Worm (Caenorhabditis elegans) whole organism, L4 larva: ENCODE results near the gene mrps-18C.

ENCODE experiments used
- F10B5.3 ChIP-seq: sonication (generic microtip); optimal IDR thresholded peaks from 2 replicates; lab custom pipeline; 2016; ENCODE audit warnings: mild to moderate bottlenecking, missing genetic modification characterization, missing compliant biosample characterization
- F26F4.8 ChIP-seq: fragments of 200-800 bp; sonication (Bioruptor generic); conservative IDR thresholded peaks from 2 replicates; pipeline ENCODE4 v1.3.6; 2022; ENCODE audit warnings: missing genetic modification characterization, missing compliant biosample characterization
- F37D6.2 ChIP-seq: sonication (generic microtip); optimal IDR thresholded peaks from 2 replicates; lab custom pipeline; 2016; ENCODE audit warnings: mild to moderate bottlenecking, missing genetic modification characterization, missing compliant biosample characterization
- F49E8.2 ChIP-seq: sonication (generic microtip); optimal IDR thresholded peaks from 2 replicates; lab custom pipeline; 2016; ENCODE audit warnings: missing compliant biosample characterization, mild to moderate bottlenecking, missing genetic modification characterization, borderline replicate concordance
- T20F7.1 ChIP-seq: fragments of 200-800 bp; sonication (Bioruptor generic); optimal IDR thresholded peaks from 2 replicates; lab custom pipeline; 2018; ENCODE audit warnings: mild to moderate bottlenecking, missing genetic modification characterization, missing compliant biosample characterization
- T26A8.4 ChIP-seq: fragments of 200-800 bp; sonication (Bioruptor generic); IDR thresholded peaks from 2 replicates; pipeline ENCODE4 v1.3.6; 2022; ENCODE audit warnings: missing genetic modification characterization, missing compliant biosample characterization
- Y105C5A.15 ChIP-seq: fragments of 200-800 bp; sonication (Bioruptor generic); IDR thresholded peaks from 2 replicates; pipeline ENCODE4 v1.3.6; 2022; ENCODE audit warnings: missing genetic modification characterization, missing compliant biosample characterization
- Y48G9A.11 ChIP-seq: fragments of 200-800 bp; sonication (Bioruptor generic); IDR thresholded peaks from 2 replicates; pipeline ENCODE4 v1.3.6; 2022; ENCODE audit warnings: missing genetic modification reagents, missing genetic modification characterization, missing compliant biosample characterization
- Y5F2A.4 ChIP-seq: fragments of 200-800 bp; sonication (Bioruptor generic); optimal IDR thresholded peaks from 2 replicates; lab custom pipeline; 2018; ENCODE audit warnings: mild to moderate bottlenecking, missing genetic modification characterization, missing compliant biosample characterization
- Y75B8A.6 ChIP-seq: fragments of 200-800 bp; sonication (Bioruptor generic); IDR thresholded peaks from 2 replicates; pipeline ENCODE4 v1.3.6; 2022; ENCODE audit warnings: missing genetic modification reagents, missing genetic modification characterization, missing compliant biosample characterization
- ZK337.2 ChIP-seq: fragments of 200-800 bp; sonication (Bioruptor generic); IDR thresholded peaks from 2 replicates; pipeline ENCODE4 v1.3.6; 2022; ENCODE audit warnings: missing genetic modification reagents, missing genetic modification characterization, missing compliant biosample characterization
- aly-2 ChIP-seq: sonication (generic microtip); optimal IDR thresholded peaks from 2 replicates; lab custom pipeline; 2018; ENCODE audit warnings: missing biosample characterization, missing genetic modification characterization
- ceh-20 ChIP-seq: fragments of 200-800 bp; sonication (Bioruptor generic); IDR thresholded peaks from 2 replicates; pipeline ENCODE4 v1.3.6; 2022; ENCODE audit warnings: missing genetic modification reagents, missing genetic modification characterization, missing compliant biosample characterization
- ceh-28 ChIP-seq: fragments of 150-350 bp; optimal IDR thresholded peaks from 2 replicates; lab custom pipeline; 2014; ENCODE audit warnings: missing biosample characterization, missing genetic modification reagents, missing genetic modification characterization
- ceh-32 ChIP-seq: sonication (generic microtip); optimal IDR thresholded peaks from 2 replicates; lab custom pipeline; 2016; ENCODE audit warnings: mild to moderate bottlenecking, missing genetic modification characterization, missing compliant biosample characterization; ENCODE audit not compliant: poor library complexity
- daf-12 ChIP-seq: fragments of 150-350 bp; optimal IDR thresholded peaks from 2 replicates; lab custom pipeline; 2014; ENCODE audit warnings: missing biosample characterization, missing genetic modification reagents, missing genetic modification characterization
- daf-16 ChIP-seq, 3 experiments: sonication (generic microtip); optimal IDR thresholded peaks; 2 replicates each; lab custom pipeline; 2016 to 2017; ENCODE audit warnings: missing genetic modification characterization in 3 of 3, missing genetic modification reagents in 3 of 3, mild to moderate bottlenecking in 2 of 3, missing compliant biosample characterization in 2 of 3, missing biosample characterization in 1 of 3, moderate library complexity in 1 of 3
- daf-19 ChIP-seq: fragments of 200-800 bp; sonication (Bioruptor generic); conservative IDR thresholded peaks from 2 replicates; pipeline ENCODE4 v1.3.6; 2022; ENCODE audit warnings: missing genetic modification characterization, missing compliant biosample characterization
- daf-8 ChIP-seq: fragments of 200-800 bp; sonication (Bioruptor generic); IDR thresholded peaks from 2 replicates; pipeline ENCODE4 v1.3.6; 2022; ENCODE audit warnings: missing genetic modification characterization, missing compliant biosample characterization
- dpl-1 ChIP-seq: fragments of 150-350 bp; optimal IDR thresholded peaks from 2 replicates; lab custom pipeline; 2014; ENCODE audit warnings: missing biosample characterization, missing genetic modification reagents, missing genetic modification characterization
- duxl-1 ChIP-seq: sonication (generic microtip); optimal IDR thresholded peaks from 2 replicates; lab custom pipeline; 2016; ENCODE audit warnings: mild to moderate bottlenecking, missing genetic modification characterization, moderate library complexity, missing compliant biosample characterization; ENCODE audit not compliant: poor library complexity
- fos-1 ChIP-seq: fragments of 150-350 bp; optimal IDR thresholded peaks from 2 replicates; lab custom pipeline; 2014; ENCODE audit warnings: missing biosample characterization, missing genetic modification characterization
- hlh-30 ChIP-seq: sonication (generic microtip); optimal IDR thresholded peaks from 2 replicates; lab custom pipeline; 2017; ENCODE audit warnings: antibody characterized with exemption, mild to moderate bottlenecking, missing genetic modification characterization, missing compliant biosample characterization; ENCODE audit not compliant: insufficient read depth
- lim-7 ChIP-seq: fragments of 200-800 bp; sonication (Bioruptor generic); IDR thresholded peaks from 2 replicates; pipeline ENCODE4 v1.3.6; 2022; ENCODE audit warnings: missing genetic modification characterization, missing compliant biosample characterization
- lin-1 ChIP-seq: fragments of 200-800 bp; sonication (Bioruptor generic); IDR thresholded peaks from 2 replicates; pipeline ENCODE4 v1.3.6; 2022; ENCODE audit warnings: missing genetic modification reagents, missing genetic modification characterization, missing compliant biosample characterization
- lin-29 ChIP-seq: fragments of 200-800 bp; sonication (Bioruptor generic); IDR thresholded peaks from 2 replicates; pipeline ENCODE4 v1.3.6; 2022; ENCODE audit warnings: missing genetic modification reagents, missing genetic modification characterization, missing compliant biosample characterization
- lir-3 ChIP-seq: sonication (generic microtip); optimal IDR thresholded peaks from 2 replicates; lab custom pipeline; 2016; ENCODE audit warnings: mild to moderate bottlenecking, missing genetic modification characterization, missing compliant biosample characterization
- madf-9 ChIP-seq: fragments of 200-800 bp; sonication (Bioruptor generic); conservative IDR thresholded peaks from 2 replicates; pipeline ENCODE4 v1.3.6; 2022; ENCODE audit warnings: missing genetic modification reagents, missing genetic modification characterization, missing compliant biosample characterization
- mdl-1 ChIP-seq, 2 experiments: fragments of 150-350 bp in 1 of 2; sonication (generic microtip) in 1 of 2; optimal IDR thresholded peaks; 2 replicates each; lab custom pipeline; 2014 to 2017; ENCODE audit warnings: missing biosample characterization in 2 of 2, missing genetic modification characterization in 2 of 2
- mes-2 ChIP-seq: sonication (generic microtip); optimal IDR thresholded peaks from 2 replicates; lab custom pipeline; 2016; ENCODE audit warnings: missing genotype, mild to moderate bottlenecking, missing genetic modification characterization, missing compliant biosample characterization; ENCODE audit not compliant: poor library complexity, severe bottlenecking
- mxl-2 ChIP-seq: fragments of 200-800 bp; sonication (Bioruptor generic); conservative IDR thresholded peaks from 2 replicates; pipeline ENCODE4 v1.3.6; 2022; ENCODE audit warnings: missing genetic modification reagents, missing genetic modification characterization, missing compliant biosample characterization
- nhr-10 ChIP-seq: fragments of 150-350 bp; optimal IDR thresholded peaks from 2 replicates; lab custom pipeline; 2014; ENCODE audit warnings: missing biosample characterization, missing genetic modification characterization
- nhr-11 ChIP-seq: fragments of 150-350 bp; optimal IDR thresholded peaks from 2 replicates; lab custom pipeline; 2014; ENCODE audit warnings: missing biosample characterization, missing genetic modification characterization
- nhr-237 ChIP-seq: sonication (generic microtip); optimal IDR thresholded peaks from 2 replicates; lab custom pipeline; 2017; ENCODE audit warnings: missing biosample characterization, missing genetic modification characterization
- nhr-25 ChIP-seq: sonication (generic microtip); optimal IDR thresholded peaks from 2 replicates; lab custom pipeline; 2017; ENCODE audit warnings: missing genetic modification characterization, mild to moderate bottlenecking, missing compliant biosample characterization, antibody characterized with exemption, moderate library complexity, borderline replicate concordance; ENCODE audit not compliant: insufficient read depth
- nhr-41 ChIP-seq: fragments of 200-800 bp; sonication (Bioruptor generic); IDR thresholded peaks from 2 replicates; pipeline ENCODE4 v1.3.6; 2022; ENCODE audit warnings: missing genetic modification reagents, missing genetic modification characterization, missing compliant biosample characterization
- nhr-6 ChIP-seq: fragments of 150-350 bp; optimal IDR thresholded peaks from 2 replicates; lab custom pipeline; 2014; ENCODE audit warnings: missing biosample characterization, missing genetic modification characterization
- nhr-77 ChIP-seq: fragments of 150-350 bp; optimal IDR thresholded peaks from 2 replicates; lab custom pipeline; 2014; ENCODE audit warnings: missing biosample characterization, missing genetic modification characterization
- pha-4 ChIP-seq, 2 experiments: fragments of 150-350 bp in 1 of 2; fragments of 200-800 bp in 1 of 2; sonication (Bioruptor generic) in 1 of 2; IDR thresholded peaks in 1 of 2; optimal IDR thresholded peaks in 1 of 2; 2 replicates each; pipeline versions ENCODE4 v1.3.6 to Lab custom; 2014 to 2022; ENCODE audit warnings: missing genetic modification characterization in 2 of 2, missing genetic modification reagents in 2 of 2, missing biosample characterization in 1 of 2, missing compliant biosample characterization in 1 of 2
- php-3 ChIP-seq: fragments of 200-800 bp; sonication (Bioruptor generic); IDR thresholded peaks from 2 replicates; pipeline ENCODE4 v1.3.6; 2022; ENCODE audit warnings: missing genetic modification reagents, missing genetic modification characterization, missing compliant biosample characterization
- rbr-2 ChIP-seq: sonication (generic microtip); optimal IDR thresholded peaks from 2 replicates; lab custom pipeline; 2016; ENCODE audit warnings: missing genotype, missing genetic modification characterization, missing compliant biosample characterization
- saeg-2 ChIP-seq: fragments of 200-800 bp; sonication (Bioruptor generic); IDR thresholded peaks from 2 replicates; pipeline ENCODE4 v1.3.6; 2022; ENCODE audit warnings: missing genetic modification reagents, missing genetic modification characterization, missing compliant biosample characterization
- sdz-12 ChIP-seq: fragments of 200-800 bp; sonication (Bioruptor generic); optimal IDR thresholded peaks from 2 replicates; lab custom pipeline; 2018; ENCODE audit warnings: mild to moderate bottlenecking, missing genetic modification characterization, missing compliant biosample characterization
- skn-1 ChIP-seq: fragments of 150-350 bp; optimal IDR thresholded peaks from 2 replicates; lab custom pipeline; 2014; ENCODE audit warnings: missing biosample characterization, missing genetic modification characterization
- spr-1 ChIP-seq: sonication (generic microtip); optimal IDR thresholded peaks from 2 replicates; lab custom pipeline; 2016; ENCODE audit warnings: mild to moderate bottlenecking, missing genetic modification characterization, missing compliant biosample characterization
- tag-97 ChIP-seq: fragments of 200-800 bp; sonication (Bioruptor generic); IDR thresholded peaks from 2 replicates; pipeline ENCODE4 v1.3.6; 2022; ENCODE audit warnings: missing genetic modification characterization, missing compliant biosample characterization
- unc-130 ChIP-seq: sonication (generic microtip); optimal IDR thresholded peaks from 2 replicates; lab custom pipeline; 2016; ENCODE audit warnings: missing genetic modification reagents, missing genetic modification characterization, missing compliant biosample characterization
- vab-7 ChIP-seq: fragments of 200-800 bp; sonication (Bioruptor generic); IDR thresholded peaks from 2 replicates; pipeline ENCODE4 v1.3.6; 2022; ENCODE audit warnings: missing genetic modification reagents, missing genetic modification characterization, missing compliant biosample characterization
- zfp-3 ChIP-seq: fragments of 200-800 bp; sonication (Bioruptor generic); conservative IDR thresholded peaks from 2 replicates; pipeline ENCODE4 v1.3.6; 2022; ENCODE audit warnings: missing genetic modification reagents, missing genetic modification characterization, missing compliant biosample characterization
- zip-11 ChIP-seq: fragments of 200-800 bp; sonication (Bioruptor generic); IDR thresholded peaks from 2 replicates; pipeline ENCODE4 v1.3.6; 2022; ENCODE audit warnings: missing genetic modification characterization, missing compliant biosample characterization

Gene mrps-18C

ce11 chrIII:4912317-4912716 lies 23.1 kb upstream of the mrps-18C start, which contains the start of the genes F26F4.9 and cee-1:
TSS of gene F26F4.9 (minus strand) at chrIII:4912521.
TSS of gene cee-1 (plus strand) at chrIII:4912699.
- TF ChIP-seq F49E8.2 (tag; lab: Kevin White, UChicago), result peak; percentile 4
- TF ChIP-seq rbr-2 (tag; lab: Kevin White, UChicago), result peak; percentile 32
- TF ChIP-seq daf-8, result no peak
- no peak for TF ChIP-seq F10B5.3 (tag; lab: Kevin White, UChicago)
- no peak for TF ChIP-seq daf-19 (GFP tag; lab: Robert Waterston, UW)
- TF ChIP-seq lir-3 (tag; lab: Kevin White, UChicago), result no peak
- no peak for TF ChIP-seq php-3 (GFP tag; lab: Robert Waterston, UW)
- TF ChIP-seq skn-1, result no peak
- no peak for TF ChIP-seq sdz-12 (GFP tag; lab: Kevin White, UChicago)
- 0 out of 2 replicates have a peak, but pooled peaks have one; percentile 15 for TF ChIP-seq Y48G9A.11 (GFP tag; lab: Robert Waterston, UW)
- TF ChIP-seq T26A8.4 (GFP tag; lab: Robert Waterston, UW), result no peak
- TF ChIP-seq ceh-20 (GFP tag; lab: Robert Waterston, UW), result no peak
- no peak for TF ChIP-seq pha-4 (GFP tag; IDR thresholded peaks at IDR 0.05; lab: Robert Waterston, UW)
- no peak for TF ChIP-seq pha-4 (tag; optimal IDR thresholded peaks at IDR 0.05; lab: Kevin White, UChicago)
- no peak for TF ChIP-seq nhr-25 (tag; lab: Kevin White, UChicago)
- TF ChIP-seq nhr-77 (tag; lab: Kevin White, UChicago), result no peak
- no peak for TF ChIP-seq F26F4.8 (GFP tag; lab: Robert Waterston, UW)
- TF ChIP-seq ZK337.2 (GFP tag; lab: Robert Waterston, UW), result peak; percentile 73
- no peak for TF ChIP-seq spr-1 (tag; lab: Kevin White, UChicago)
- no peak for TF ChIP-seq nhr-10 (tag; lab: Kevin White, UChicago)
- no peak for TF ChIP-seq zip-11
- TF ChIP-seq tag-97 (GFP tag; lab: Robert Waterston, UW), result no peak
- TF ChIP-seq nhr-41 (GFP tag; lab: Robert Waterston, UW), result no peak
- TF ChIP-seq madf-9 (GFP tag; lab: Robert Waterston, UW), result no peak
- TF ChIP-seq duxl-1, result no peak
- TF ChIP-seq Y105C5A.15, result no peak
- TF ChIP-seq daf-16 (GFP tag; optimal IDR thresholded peaks at IDR 0.05; lab: Kevin White, UChicago), result no peak
- peak; percentile 33 for TF ChIP-seq daf-16 (tag; optimal IDR thresholded peaks at IDR 0.05; lab: Kevin White, UChicago)
- TF ChIP-seq ceh-32 (tag; lab: Kevin White, UChicago), result no peak
- no peak for TF ChIP-seq mdl-1 (tag; optimal IDR thresholded peaks at IDR 0.05; lab: Kevin White, UChicago)
- no peak for TF ChIP-seq vab-7 (GFP tag; lab: Robert Waterston, UW)
- TF ChIP-seq zfp-3 (GFP tag; lab: Robert Waterston, UW), result no peak
- TF ChIP-seq aly-2 (tag; lab: Kevin White, UChicago), result no peak
- no peak for TF ChIP-seq saeg-2 (GFP tag; lab: Robert Waterston, UW)
- no peak for TF ChIP-seq Y5F2A.4 (GFP tag; lab: Kevin White, UChicago)
- peak; percentile 86 for TF ChIP-seq unc-130 (GFP tag; lab: Kevin White, UChicago)
- TF ChIP-seq mes-2 (tag; lab: Kevin White, UChicago), result peak; percentile 97
- no peak for TF ChIP-seq lin-29 (GFP tag; lab: Robert Waterston, UW)
- no peak for TF ChIP-seq fos-1
- no peak for TF ChIP-seq ceh-28 (tag; lab: Kevin White, UChicago)
- no peak for TF ChIP-seq hlh-30 (tag; lab: Kevin White, UChicago)
- no peak for TF ChIP-seq nhr-11 (tag; lab: Kevin White, UChicago)
- TF ChIP-seq mxl-2 (GFP tag; lab: Robert Waterston, UW), result no peak
- no peak for TF ChIP-seq T20F7.1 (GFP tag; lab: Kevin White, UChicago)
- no peak for TF ChIP-seq lin-1 (GFP tag; lab: Robert Waterston, UW)
- TF ChIP-seq dpl-1, result peak; percentile 78
- TF ChIP-seq nhr-237 (tag; lab: Kevin White, UChicago), result no peak
- TF ChIP-seq Y75B8A.6 (GFP tag; lab: Robert Waterston, UW), result no peak
- no peak for TF ChIP-seq daf-12 (tag; lab: Kevin White, UChicago)
- no peak for TF ChIP-seq lim-7
- no peak for TF ChIP-seq nhr-6 (tag; lab: Kevin White, UChicago)
- TF ChIP-seq F37D6.2 (tag; lab: Kevin White, UChicago), result no peak
